Fruit fly (Drosophila melanogaster) whole organism, embryonic: ENCODE data around the gene Rpt5.

ENCODE experiments used
- ATbp ChIP-seq: fragments of 200-800 bp; sonication (Bioruptor generic); optimal IDR thresholded peaks from 2 replicates; lab custom pipeline; 2017; ENCODE audit warnings: missing biosample characterization, mild to moderate bottlenecking, missing genetic modification characterization, missing genetic modification reagents
- Ada2b ChIP-seq: fragments of 200-800 bp; sonication (Bioruptor generic); IDR thresholded peaks from 2 replicates; pipeline ENCODE4 v1.3.6; 2022; ENCODE audit warnings: missing biosample characterization, missing genetic modification characterization
- Adf1 ChIP-seq: fragments of 200-800 bp; sonication (Bioruptor generic); IDR thresholded peaks from 2 replicates; pipeline ENCODE4 v1.3.6; 2022; ENCODE audit warnings: missing biosample characterization, missing genetic modification characterization
- Awh ChIP-seq: fragments of 200-800 bp; sonication (Bioruptor generic); IDR thresholded peaks from 2 replicates; pipeline ENCODE4, ENCODE4 v1.3.6; 2022; ENCODE audit warnings: missing biosample characterization, missing genetic modification characterization
- CG10267 ChIP-seq: fragments of 200-800 bp; sonication (Bioruptor generic); optimal IDR thresholded peaks from 2 replicates; lab custom pipeline; 2018; ENCODE audit warnings: missing biosample characterization, mild to moderate bottlenecking, missing genetic modification characterization, moderate library complexity
- CG12155 ChIP-seq: fragments of 200-800 bp; sonication (Bioruptor generic); optimal IDR thresholded peaks from 3 replicates; lab custom pipeline; 2016; ENCODE audit warnings: missing biosample characterization, missing genetic modification characterization
- CG14441 ChIP-seq: fragments of 200-800 bp; sonication (Bioruptor generic); IDR thresholded peaks from 2 replicates; pipeline ENCODE4 v1.3.6; 2022; ENCODE audit warnings: missing biosample characterization, missing genetic modification characterization
- CG14965 ChIP-seq: fragments of 200-800 bp; sonication (Bioruptor generic); optimal IDR thresholded peaks from 2 replicates; lab custom pipeline; 2016; ENCODE audit warnings: missing biosample characterization, missing genetic modification characterization, borderline replicate concordance
- CG1603 ChIP-seq: fragments of 200-800 bp; sonication (Bioruptor generic); optimal IDR thresholded peaks from 2 replicates; lab custom pipeline; 2019; ENCODE audit warnings: missing biosample characterization, mild to moderate bottlenecking, missing genetic modification characterization, moderate library complexity
- CG18599 ChIP-seq: fragments of 200-800 bp; sonication (Bioruptor generic); optimal IDR thresholded peaks from 3 replicates; lab custom pipeline; 2017; ENCODE audit warnings: missing biosample characterization, missing genetic modification characterization, mild to moderate bottlenecking, moderate library complexity, missing genetic modification reagents
- CG30431 ChIP-seq: fragments of 200-800 bp; sonication (Bioruptor generic); optimal IDR thresholded peaks from 2 replicates; lab custom pipeline; 2017; ENCODE audit warnings: missing biosample characterization, missing genetic modification characterization
- CG31441 ChIP-seq: fragments of 200-800 bp; sonication (Bioruptor generic); IDR thresholded peaks from 2 replicates; pipeline ENCODE4 v1.3.6; 2022; ENCODE audit warnings: missing biosample characterization, missing genetic modification characterization
- CG32772 ChIP-seq: fragments of 200-800 bp; sonication (Bioruptor generic); IDR thresholded peaks from 2 replicates; pipeline ENCODE4 v1.3.6; 2022; ENCODE audit warnings: missing biosample characterization, missing genetic modification characterization
- CG3726 ChIP-seq: fragments of 200-800 bp; sonication (Bioruptor generic); IDR thresholded peaks from 3 replicates; pipeline ENCODE4, ENCODE4 v1.3.6; 2022; ENCODE audit warnings: missing biosample characterization, missing genetic modification characterization
- CG4820 ChIP-seq: fragments of 200-800 bp; sonication (Bioruptor generic); optimal IDR thresholded peaks from 3 replicates; lab custom pipeline; 2016; ENCODE audit warnings: missing biosample characterization, missing genetic modification characterization
- CG7271 ChIP-seq: fragments of 200-800 bp; sonication (Bioruptor generic); optimal IDR thresholded peaks from 2 replicates; lab custom pipeline; 2018; ENCODE audit warnings: missing biosample characterization, mild to moderate bottlenecking, missing genetic modification characterization, moderate library complexity
- CG7556 ChIP-seq: fragments of 200-800 bp; sonication (Bioruptor generic); optimal IDR thresholded peaks from 2 replicates; lab custom pipeline; 2017; ENCODE audit warnings: missing biosample characterization, mild to moderate bottlenecking, missing genetic modification characterization
- CG7987 ChIP-seq: fragments of 200-800 bp; sonication (Bioruptor generic); optimal IDR thresholded peaks from 2 replicates; lab custom pipeline; 2018; ENCODE audit warnings: missing biosample characterization, mild to moderate bottlenecking, missing genetic modification characterization, moderate library complexity
- Dek ChIP-seq: fragments of 200-800 bp; sonication (Bioruptor generic); optimal IDR thresholded peaks from 3 replicates; lab custom pipeline; 2019; ENCODE audit warnings: missing biosample characterization, mild to moderate bottlenecking, missing genetic modification characterization, moderate library complexity
- Gsc ChIP-seq: fragments of 200-800 bp; sonication (Bioruptor generic); IDR thresholded peaks from 2 replicates; pipeline ENCODE4 v1.3.6; 2022; ENCODE audit warnings: missing biosample characterization, missing genetic modification characterization
- HmgZ ChIP-seq: fragments of 200-800 bp; sonication (Bioruptor generic); optimal IDR thresholded peaks from 2 replicates; lab custom pipeline; 2018; ENCODE audit warnings: missing biosample characterization, mild to moderate bottlenecking, missing genetic modification characterization
- NC2α ChIP-seq: fragments of 200-800 bp; sonication (Bioruptor generic); optimal IDR thresholded peaks from 2 replicates; lab custom pipeline; 2016; ENCODE audit warnings: missing biosample characterization, missing genetic modification characterization
- NC2β ChIP-seq: fragments of 200-800 bp; sonication (Bioruptor generic); optimal IDR thresholded peaks from 2 replicates; lab custom pipeline; 2016; ENCODE audit warnings: missing biosample characterization, missing genetic modification characterization
- Nf-YA ChIP-seq: fragments of 200-800 bp; sonication (Bioruptor generic); IDR thresholded peaks from 2 replicates; pipeline ENCODE4 v1.3.6; 2022; ENCODE audit warnings: missing biosample characterization, missing genetic modification characterization
- Trl ChIP-seq, 3 experiments: fragments of >200 bp in 2 of 3; fragments of 200-800 bp in 1 of 3; sonication (Bioruptor generic) in 1 of 3; optimal IDR thresholded peaks; 2 replicates in 1 of 3; 3 replicates in 2 of 3; lab custom pipeline; 2016 to 2017; ENCODE audit warnings: missing biosample characterization in 1 of 3, missing genetic modification characterization in 1 of 3
- Usf ChIP-seq: fragments of 200-800 bp; sonication (Bioruptor generic); optimal IDR thresholded peaks from 2 replicates; lab custom pipeline; 2017; ENCODE audit warnings: missing genotype, missing biosample characterization, missing genetic modification characterization
- ash1 ChIP-seq: fragments of 200-800 bp; sonication (Bioruptor generic); optimal IDR thresholded peaks from 2 replicates; lab custom pipeline; 2018; ENCODE audit warnings: missing biosample characterization, mild to moderate bottlenecking, missing genetic modification characterization
- caup ChIP-seq: fragments of 200-800 bp; sonication (Bioruptor generic); optimal IDR thresholded peaks from 3 replicates; lab custom pipeline; 2017; ENCODE audit warnings: missing biosample characterization, mild to moderate bottlenecking, missing genetic modification characterization, moderate library complexity; ENCODE audit not compliant: severe bottlenecking
- danr ChIP-seq: fragments of 200-800 bp; sonication (Bioruptor generic); IDR thresholded peaks from 2 replicates; pipeline ENCODE4 v1.3.6; 2022; ENCODE audit warnings: missing biosample characterization, missing genetic modification characterization
- en ChIP-seq: fragments of 200-800 bp; sonication (Bioruptor generic); optimal IDR thresholded peaks from 2 replicates; lab custom pipeline; 2016; ENCODE audit warnings: missing biosample characterization, missing genetic modification characterization
- exex ChIP-seq: fragments of 200-800 bp; sonication (Bioruptor generic); optimal IDR thresholded peaks from 4 replicates; lab custom pipeline; 2018; ENCODE audit warnings: missing biosample characterization, mild to moderate bottlenecking, missing genetic modification characterization, moderate library complexity
- fd64A ChIP-seq: fragments of 200-800 bp; sonication (Bioruptor generic); optimal IDR thresholded peaks from 3 replicates; lab custom pipeline; 2018; ENCODE audit warnings: missing biosample characterization, mild to moderate bottlenecking, missing genetic modification characterization
- gcm ChIP-seq: fragments of 200-800 bp; sonication (Bioruptor generic); optimal IDR thresholded peaks from 2 replicates; lab custom pipeline; 2019; ENCODE audit warnings: missing biosample characterization, mild to moderate bottlenecking, missing genetic modification characterization, moderate library complexity
- grau ChIP-seq: fragments of 200-800 bp; optimal IDR thresholded peaks from 3 replicates; lab custom pipeline; 2019; ENCODE audit warnings: missing biosample characterization, mild to moderate bottlenecking, missing genetic modification characterization, moderate library complexity
- hb ChIP-seq: fragments of 200-800 bp; sonication (Bioruptor generic); IDR thresholded peaks from 3 replicates; pipeline ENCODE4 v1.3.6; 2022; ENCODE audit warnings: missing biosample characterization, missing genetic modification characterization; ENCODE audit not compliant: partially characterized antibody
- jigr1 ChIP-seq: fragments of 200-800 bp; sonication (Bioruptor generic); IDR thresholded peaks from 3 replicates; pipeline ENCODE4 v1.3.6; 2022; ENCODE audit warnings: missing biosample characterization, missing genetic modification characterization
- kah ChIP-seq: fragments of 200-800 bp; sonication (Bioruptor generic); optimal IDR thresholded peaks from 2 replicates; lab custom pipeline; 2018; ENCODE audit warnings: missing biosample characterization, mild to moderate bottlenecking, missing genetic modification characterization
- lbe ChIP-seq: fragments of 200-800 bp; sonication (Bioruptor generic); optimal IDR thresholded peaks from 2 replicates; lab custom pipeline; 2016; ENCODE audit warnings: missing biosample characterization, mild to moderate bottlenecking, missing genetic modification characterization
- nau ChIP-seq: fragments of 200-800 bp; sonication (Bioruptor generic); optimal IDR thresholded peaks from 3 replicates; lab custom pipeline; 2017; ENCODE audit warnings: missing biosample characterization, mild to moderate bottlenecking, missing genetic modification characterization, missing genetic modification reagents
- otp ChIP-seq: fragments of 200-800 bp; sonication (Bioruptor generic); IDR thresholded peaks from 3 replicates; pipeline ENCODE4, ENCODE4 v1.3.6; 2022; ENCODE audit warnings: missing biosample characterization, missing genetic modification characterization
- phol ChIP-seq: fragments of 200-800 bp; sonication (Bioruptor generic); optimal IDR thresholded peaks from 3 replicates; lab custom pipeline; 2018; ENCODE audit warnings: missing biosample characterization, mild to moderate bottlenecking, missing genetic modification characterization, moderate library complexity
- pita ChIP-seq: fragments of 200-800 bp; sonication (Bioruptor generic); optimal IDR thresholded peaks from 2 replicates; lab custom pipeline; 2017; ENCODE audit warnings: missing biosample characterization, mild to moderate bottlenecking, missing genetic modification characterization
- schlank ChIP-seq: fragments of 200-800 bp; sonication (Bioruptor generic); optimal IDR thresholded peaks from 2 replicates; lab custom pipeline; 2018; ENCODE audit warnings: missing biosample characterization, mild to moderate bottlenecking, missing genetic modification characterization
- stc ChIP-seq: fragments of 200-800 bp; sonication (Bioruptor generic); IDR thresholded peaks from 2 replicates; pipeline ENCODE4 v1.3.6; 2022; ENCODE audit warnings: missing biosample characterization, missing genetic modification characterization
- unpg ChIP-seq: fragments of 200-800 bp; sonication (Bioruptor generic); optimal IDR thresholded peaks from 3 replicates; lab custom pipeline; 2018; ENCODE audit warnings: missing biosample characterization, mild to moderate bottlenecking, missing genetic modification characterization, moderate library complexity
- vnd ChIP-seq: fragments of 200-800 bp; sonication (Bioruptor generic); IDR thresholded peaks from 3 replicates; pipeline ENCODE4 v1.3.6; 2022; ENCODE audit warnings: missing biosample characterization, missing genetic modification characterization; ENCODE audit not compliant: partially characterized antibody
- wek ChIP-seq: fragments of 200-800 bp; sonication (Bioruptor generic); optimal IDR thresholded peaks from 3 replicates; lab custom pipeline; 2018; ENCODE audit warnings: missing biosample characterization, mild to moderate bottlenecking, missing genetic modification characterization, moderate library complexity
- z ChIP-seq: fragments of 200-800 bp; sonication (Bioruptor generic); IDR thresholded peaks from 3 replicates; pipeline ENCODE4 v1.3.6; 2022; ENCODE audit warnings: missing biosample characterization, missing genetic modification characterization

The Rpt5 gene

DNA sequence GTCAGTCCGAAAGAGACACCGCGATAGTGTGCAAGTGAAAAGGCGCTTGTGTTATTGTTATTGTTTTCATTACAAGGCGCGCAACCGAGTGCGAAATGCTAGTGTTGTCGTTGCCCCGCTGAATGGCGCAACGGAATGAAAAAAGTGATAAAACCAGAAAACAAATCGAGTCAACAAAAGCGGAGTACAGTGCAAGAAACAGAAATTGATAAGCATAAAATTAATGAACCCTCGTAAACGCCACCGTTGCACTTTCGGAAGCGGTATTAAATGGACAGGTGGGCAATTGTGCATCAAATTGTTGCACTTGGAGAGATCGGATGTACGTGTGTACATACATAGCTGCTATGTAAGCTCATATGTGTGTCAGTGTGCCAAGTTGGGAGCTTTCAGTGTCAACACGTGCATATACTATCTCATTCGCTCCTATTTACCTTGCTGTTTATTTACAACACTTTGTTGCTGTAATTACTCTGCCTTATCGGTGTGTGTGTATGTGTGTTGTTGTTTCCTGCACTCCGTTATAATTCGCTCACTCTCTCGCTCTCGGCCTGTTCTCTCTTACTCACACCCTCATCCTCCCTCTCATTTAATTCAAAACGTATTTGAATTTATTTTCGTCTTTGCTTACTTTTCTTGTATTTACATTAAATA lies 29.2 kb upstream of the Rpt5 start (continued):
- TF ChIP-seq Ada2b (GFP tag; lab: Robert Waterston, UW): peak; percentile 52
- TF ChIP-seq CG30431: no peak
- TF ChIP-seq schlank: peak; percentile 32
- peak; percentile 27 for TF ChIP-seq caup (GFP tag; lab: Kevin White, UChicago)
- TF ChIP-seq HmgZ (tag; lab: Kevin White, UChicago): peak; percentile 15
- no peak for TF ChIP-seq grau (tag; lab: Kevin White, UChicago)
- TF ChIP-seq hb (GFP tag; lab: Robert Waterston, UW): no peak
- peak; percentile 26 for TF ChIP-seq gcm
- 0 out of 3 replicates have a peak, but pooled peaks have one; percentile 12 for TF ChIP-seq jigr1 (GFP tag; lab: Robert Waterston, UW)
- TF ChIP-seq CG18599 (GFP tag; lab: Kevin White, UChicago): no peak
- TF ChIP-seq nau: peak; percentile 70
- peak; percentile 4 for TF ChIP-seq ash1 (GFP tag; lab: Kevin White, UChicago)
- no peak for TF ChIP-seq vnd (GFP tag; lab: Robert Waterston, UW)
- peak; percentile 43; the same call in 1 of the 2 replicates for TF ChIP-seq CG14441 (GFP tag; lab: Robert Waterston, UW)
- peak; percentile 76 for TF ChIP-seq CG7987 (GFP tag; lab: Kevin White, UChicago)
- no peak for TF ChIP-seq Usf (GFP tag; lab: Kevin White, UChicago)
- TF ChIP-seq CG1603: peak; percentile 42
- no peak for TF ChIP-seq CG32772 (GFP tag; lab: Robert Waterston, UW)
- peak; percentile 51 for TF ChIP-seq exex (tag; lab: Kevin White, UChicago)
- TF ChIP-seq pita (GFP tag; lab: Kevin White, UChicago): no peak
- TF ChIP-seq ATbp (GFP tag; lab: Kevin White, UChicago): peak; percentile 93
- TF ChIP-seq lbe: peak; percentile 39
- TF ChIP-seq Nf-YA (GFP tag; lab: Robert Waterston, UW): peak; percentile 86
- no peak for TF ChIP-seq CG4820
- no peak for TF ChIP-seq Adf1
- TF ChIP-seq kah: peak; percentile 31
- no peak for TF ChIP-seq NC2α
- TF ChIP-seq CG31441 (GFP tag; lab: Robert Waterston, UW): peak; percentile 34; the same call in 1 of the 2 replicates
- TF ChIP-seq NC2β (GFP tag; lab: Kevin White, UChicago): no peak
- TF ChIP-seq Dek: no peak
- peak; percentile 63 for TF ChIP-seq CG14965 (GFP tag; lab: Kevin White, UChicago)
- TF ChIP-seq otp (GFP tag; lab: Robert Waterston, UW): peak; percentile 75; the same call in 2 of the 3 replicates
- TF ChIP-seq fd64A (GFP tag; lab: Kevin White, UChicago): peak; percentile 85
- TF ChIP-seq CG10267 (tag; lab: Kevin White, UChicago): peak; percentile 11
- TF ChIP-seq CG3726 (GFP tag; lab: Robert Waterston, UW): peak; percentile 79; the same call in 2 of the 3 replicates
- TF ChIP-seq danr (GFP tag; lab: Robert Waterston, UW): no peak
- TF ChIP-seq Gsc (GFP tag; lab: Robert Waterston, UW): no peak
- peak; percentile 83 for TF ChIP-seq wek (GFP tag; lab: Kevin White, UChicago)
- peak; percentile 56; the same call in 1 of the 3 replicates for TF ChIP-seq z (GFP tag; lab: Robert Waterston, UW)
- TF ChIP-seq CG7556 (GFP tag; lab: Kevin White, UChicago): no peak
- peak; percentile 73 for TF ChIP-seq stc (GFP tag; lab: Robert Waterston, UW)
- no peak for TF ChIP-seq CG7271
- TF ChIP-seq unpg (GFP tag; lab: Kevin White, UChicago): no peak
- peak; percentile 68 to 89 for TF ChIP-seq Trl (optimal IDR thresholded peaks at IDR 0.05; lab: Kevin White, UChicago)
- TF ChIP-seq Trl (GFP tag; optimal IDR thresholded peaks at IDR 0.05; lab: Kevin White, UChicago): peak; percentile 83
- no peak for TF ChIP-seq phol (tag; lab: Kevin White, UChicago)
- TF ChIP-seq CG12155 (GFP tag; lab: Kevin White, UChicago): no peak
- TF ChIP-seq Awh (GFP tag; lab: Robert Waterston, UW): peak; percentile 91
- TF ChIP-seq en (GFP tag; lab: Kevin White, UChicago): no peak
